Fruit fly (Drosophila melanogaster) whole organism, embryonic: ENCODE data around the gene CG44088.
A peak's percentile ranks its signal among the peaks of the same experiment; 100 is the strongest.

Experiments used
- ATbp ChIP-seq: fragments of 200-800 bp; sonication (Bioruptor generic); optimal IDR thresholded peaks from 2 replicates; lab custom pipeline; 2017; ENCODE audit warnings: missing biosample characterization, mild to moderate bottlenecking, missing genetic modification characterization, missing genetic modification reagents
- B-H1 ChIP-seq: fragments of 200-800 bp; sonication (Bioruptor generic); IDR thresholded peaks from 3 replicates; pipeline ENCODE4 v1.3.6; 2022; ENCODE audit warnings: missing biosample characterization, missing genetic modification characterization
- BEAF-32 ChIP-seq: fragments of 200-800 bp; sonication (Bioruptor generic); optimal IDR thresholded peaks from 3 replicates; lab custom pipeline; 2017; ENCODE audit warnings: missing biosample characterization, missing genetic modification characterization, mild to moderate bottlenecking, moderate library complexity, missing genetic modification reagents
- CG10654 ChIP-seq: fragments of 200-800 bp; sonication (Bioruptor generic); optimal IDR thresholded peaks from 2 replicates; lab custom pipeline; 2016; ENCODE audit warnings: missing biosample characterization, missing genetic modification characterization
- CG10979 ChIP-seq: fragments of 200-800 bp; sonication (Bioruptor generic); optimal IDR thresholded peaks from 2 replicates; lab custom pipeline; 2018; ENCODE audit warnings: missing biosample characterization, mild to moderate bottlenecking, missing genetic modification characterization, moderate library complexity
- CG11696 ChIP-seq: fragments of 200-800 bp; sonication (Bioruptor generic); IDR thresholded peaks from 2 replicates; pipeline ENCODE4 v1.3.6; 2022; ENCODE audit warnings: missing biosample characterization, missing genetic modification characterization
- CG12659 ChIP-seq: fragments of 200-800 bp; sonication (Bioruptor generic); optimal IDR thresholded peaks from 3 replicates; lab custom pipeline; 2017; ENCODE audit warnings: mild to moderate bottlenecking, missing biosample characterization, missing genetic modification reagents, missing genetic modification characterization
- CG12769 ChIP-seq: fragments of 200-800 bp; sonication (Bioruptor generic); optimal IDR thresholded peaks from 2 replicates; lab custom pipeline; 2019; ENCODE audit warnings: missing biosample characterization, mild to moderate bottlenecking, missing genetic modification characterization, moderate library complexity
- CG13123 ChIP-seq: fragments of 200-800 bp; sonication (Bioruptor generic); optimal IDR thresholded peaks from 2 replicates; lab custom pipeline; 2016; ENCODE audit warnings: missing biosample characterization, missing genetic modification characterization
- CG13287 ChIP-seq: fragments of 200-800 bp; sonication (Bioruptor generic); IDR thresholded peaks from 2 replicates; pipeline ENCODE4 v1.3.6; 2022; ENCODE audit warnings: missing biosample characterization, missing genetic modification characterization; ENCODE audit not compliant: partially characterized antibody
- CG14441 ChIP-seq: fragments of 200-800 bp; sonication (Bioruptor generic); IDR thresholded peaks from 2 replicates; pipeline ENCODE4 v1.3.6; 2022; ENCODE audit warnings: missing biosample characterization, missing genetic modification characterization
- CG30403 ChIP-seq: fragments of 200-800 bp; sonication (Bioruptor generic); optimal IDR thresholded peaks from 3 replicates; lab custom pipeline; 2016; ENCODE audit warnings: missing biosample characterization, missing genetic modification characterization
- CG31365 ChIP-seq: fragments of 200-800 bp; sonication (Bioruptor generic); optimal IDR thresholded peaks from 2 replicates; lab custom pipeline; 2018; ENCODE audit warnings: missing biosample characterization, mild to moderate bottlenecking, missing genetic modification characterization
- CG3281 ChIP-seq: fragments of 200-800 bp; sonication (Bioruptor generic); optimal IDR thresholded peaks from 3 replicates; lab custom pipeline; 2017; ENCODE audit warnings: missing biosample characterization, mild to moderate bottlenecking, missing genetic modification characterization
- CG4424 ChIP-seq: fragments of 200-800 bp; sonication (Bioruptor generic); optimal IDR thresholded peaks from 3 replicates; lab custom pipeline; 2016; ENCODE audit warnings: missing biosample characterization, missing genetic modification characterization
- CG5180 ChIP-seq: fragments of 200-800 bp; sonication (Bioruptor generic); optimal IDR thresholded peaks from 3 replicates; lab custom pipeline; 2017; ENCODE audit warnings: missing biosample characterization, missing genetic modification characterization, mild to moderate bottlenecking, moderate library complexity, missing genetic modification reagents
- CG5953 ChIP-seq: fragments of 200-800 bp; sonication (Bioruptor generic); IDR thresholded peaks from 2 replicates; pipeline ENCODE4 v1.3.6; 2022; ENCODE audit warnings: missing biosample characterization, missing genetic modification characterization
- CG6175 ChIP-seq: fragments of 200-800 bp; sonication (Bioruptor generic); IDR thresholded peaks from 3 replicates; pipeline ENCODE4 v1.3.6; 2022; ENCODE audit warnings: missing biosample characterization, missing genetic modification characterization
- CG8281 ChIP-seq: fragments of 200-800 bp; sonication (Bioruptor generic); optimal IDR thresholded peaks from 2 replicates; lab custom pipeline; 2018; ENCODE audit warnings: missing biosample characterization, mild to moderate bottlenecking, missing genetic modification characterization, moderate library complexity
- CG8478 ChIP-seq: fragments of >200 bp; optimal IDR thresholded peaks from 2 replicates; lab custom pipeline; 2018
- CG8944 ChIP-seq: fragments of 200-800 bp; sonication (Bioruptor generic); optimal IDR thresholded peaks from 3 replicates; lab custom pipeline; 2016; ENCODE audit warnings: missing biosample characterization, missing genetic modification characterization
- CkIIα-i1 ChIP-seq: fragments of 200-800 bp; sonication (Bioruptor generic); IDR thresholded peaks from 2 replicates; pipeline ENCODE4 v1.3.6; 2022; ENCODE audit warnings: missing biosample characterization, missing genetic modification characterization
- Deaf1 ChIP-seq: fragments of 200-800 bp; optimal IDR thresholded peaks from 3 replicates; lab custom pipeline; 2019; ENCODE audit warnings: missing biosample characterization, mild to moderate bottlenecking, missing genetic modification characterization, moderate library complexity
- ERR ChIP-seq: fragments of 200-800 bp; sonication (Bioruptor generic); optimal IDR thresholded peaks from 2 replicates; lab custom pipeline; 2016; ENCODE audit warnings: missing biosample characterization, missing genetic modification characterization
- Fer1 ChIP-seq: fragments of 200-800 bp; sonication (Bioruptor generic); optimal IDR thresholded peaks from 2 replicates; lab custom pipeline; 2017; ENCODE audit warnings: missing biosample characterization, mild to moderate bottlenecking, missing genetic modification characterization
- GATAe ChIP-seq: fragments of 200-800 bp; sonication (Bioruptor generic); conservative IDR thresholded peaks from 2 replicates; pipeline ENCODE4 v1.3.6; 2022; ENCODE audit warnings: missing biosample characterization, missing genetic modification characterization
- MBD-R2 ChIP-seq: fragments of 200-800 bp; sonication (Bioruptor generic); IDR thresholded peaks from 2 replicates; pipeline ENCODE4 v1.3.6; 2022; ENCODE audit warnings: missing biosample characterization, missing genetic modification characterization
- Side ChIP-seq: fragments of 200-800 bp; sonication (Bioruptor generic); optimal IDR thresholded peaks from 2 replicates; lab custom pipeline; 2016; ENCODE audit warnings: missing biosample characterization, missing genetic modification characterization
- TFAM ChIP-seq: fragments of 200-800 bp; sonication (Bioruptor generic); optimal IDR thresholded peaks from 2 replicates; lab custom pipeline; 2017; ENCODE audit warnings: missing biosample characterization, missing genetic modification characterization, inconsistent platforms
- Tbp ChIP-seq: fragments of >200 bp; optimal IDR thresholded peaks from 2 replicates; lab custom pipeline; 2018; ENCODE audit warnings: missing biosample characterization, missing genetic modification characterization
- ase ChIP-seq: fragments of 200-800 bp; sonication (Bioruptor generic); IDR thresholded peaks from 3 replicates; pipeline ENCODE4 v1.3.6; 2022; ENCODE audit warnings: missing biosample characterization, missing genetic modification characterization
- cad ChIP-seq: fragments of >200 bp; optimal IDR thresholded peaks from 2 replicates; lab custom pipeline; 2017; ENCODE audit warnings: missing biosample characterization, missing genetic modification characterization
- chif ChIP-seq, 2 experiments: fragments of 200-800 bp; sonication (Bioruptor generic); optimal IDR thresholded peaks; 3 replicates each; lab custom pipeline; 2016; ENCODE audit warnings: missing biosample characterization in 2 of 2, missing genetic modification characterization in 2 of 2
- crol ChIP-seq: fragments of 200-800 bp; sonication (Bioruptor generic); IDR thresholded peaks from 2 replicates; pipeline ENCODE4 v1.3.6; 2022; ENCODE audit warnings: missing biosample characterization, missing genetic modification characterization
- dan ChIP-seq: fragments of 200-800 bp; sonication (Bioruptor generic); IDR thresholded peaks from 2 replicates; pipeline ENCODE4 v1.3.6; 2022; ENCODE audit warnings: missing biosample characterization, missing genetic modification characterization
- dimm ChIP-seq: fragments of 200-800 bp; sonication (Bioruptor generic); IDR thresholded peaks from 2 replicates; pipeline ENCODE4 v1.3.6; 2022; ENCODE audit warnings: missing biosample characterization, missing genetic modification characterization
- dmrt99B ChIP-seq: fragments of 200-800 bp; sonication (Bioruptor generic); optimal IDR thresholded peaks from 2 replicates; lab custom pipeline; 2018; ENCODE audit warnings: missing biosample characterization, mild to moderate bottlenecking, missing genetic modification characterization, moderate library complexity
- dpn ChIP-seq, 2 experiments: fragments of 200-800 bp; sonication (Bioruptor generic); optimal IDR thresholded peaks; 3 replicates each; lab custom pipeline; 2016; ENCODE audit warnings: missing biosample characterization in 2 of 2, missing genetic modification characterization in 2 of 2
- hkb ChIP-seq, 2 experiments: fragments of 200-800 bp in 1 of 2; fragments of >200 bp in 1 of 2; sonication (Bioruptor generic) in 1 of 2; IDR thresholded peaks in 1 of 2; optimal IDR thresholded peaks in 1 of 2; 2 replicates each; pipeline versions ENCODE4 v1.3.6 to Lab custom; 2017 to 2022; ENCODE audit warnings: missing biosample characterization in 1 of 2, missing genetic modification characterization in 1 of 2
- insv ChIP-seq, 2 experiments: fragments of 200-800 bp; sonication (Bioruptor generic); optimal IDR thresholded peaks; 3 replicates each; lab custom pipeline; 2016 to 2018; ENCODE audit warnings: missing biosample characterization in 2 of 2, missing genetic modification characterization in 2 of 2
- knrl ChIP-seq: fragments of 200-800 bp; sonication (Bioruptor generic); IDR thresholded peaks from 3 replicates; pipeline ENCODE4 v1.3.6; 2022; ENCODE audit warnings: missing biosample characterization, missing genetic modification characterization; ENCODE audit not compliant: partially characterized antibody
- luna ChIP-seq: fragments of 200-800 bp; sonication (Bioruptor generic); optimal IDR thresholded peaks from 2 replicates; lab custom pipeline; 2016; ENCODE audit warnings: missing biosample characterization, missing genetic modification characterization
- nau ChIP-seq: fragments of 200-800 bp; sonication (Bioruptor generic); optimal IDR thresholded peaks from 3 replicates; lab custom pipeline; 2017; ENCODE audit warnings: missing biosample characterization, mild to moderate bottlenecking, missing genetic modification characterization, missing genetic modification reagents
- nerfin-2 ChIP-seq: fragments of 200-800 bp; sonication (Bioruptor generic); IDR thresholded peaks from 2 replicates; pipeline ENCODE4 v1.3.6; 2022; ENCODE audit warnings: missing biosample characterization, missing genetic modification characterization; ENCODE audit not compliant: partially characterized antibody
- pfk ChIP-seq: fragments of 200-800 bp; sonication (Bioruptor generic); optimal IDR thresholded peaks from 2 replicates; lab custom pipeline; 2018; ENCODE audit warnings: missing biosample characterization, mild to moderate bottlenecking, missing genetic modification characterization, moderate library complexity
- schlank ChIP-seq: fragments of 200-800 bp; sonication (Bioruptor generic); optimal IDR thresholded peaks from 2 replicates; lab custom pipeline; 2018; ENCODE audit warnings: missing biosample characterization, mild to moderate bottlenecking, missing genetic modification characterization
- stwl ChIP-seq: fragments of 200-800 bp; sonication (Bioruptor generic); optimal IDR thresholded peaks from 3 replicates; lab custom pipeline; 2018; ENCODE audit warnings: missing biosample characterization, mild to moderate bottlenecking, missing genetic modification characterization, moderate library complexity
- tll ChIP-seq, 2 experiments: fragments of 200-800 bp in 1 of 2; fragments of >200 bp in 1 of 2; sonication (Bioruptor generic) in 1 of 2; optimal IDR thresholded peaks; 2 replicates each; lab custom pipeline; 2017 to 2019; ENCODE audit warnings: missing biosample characterization in 2 of 2, missing genetic modification characterization in 2 of 2, mild to moderate bottlenecking in 1 of 2, moderate library complexity in 1 of 2

CG44088 gene

DNA sequence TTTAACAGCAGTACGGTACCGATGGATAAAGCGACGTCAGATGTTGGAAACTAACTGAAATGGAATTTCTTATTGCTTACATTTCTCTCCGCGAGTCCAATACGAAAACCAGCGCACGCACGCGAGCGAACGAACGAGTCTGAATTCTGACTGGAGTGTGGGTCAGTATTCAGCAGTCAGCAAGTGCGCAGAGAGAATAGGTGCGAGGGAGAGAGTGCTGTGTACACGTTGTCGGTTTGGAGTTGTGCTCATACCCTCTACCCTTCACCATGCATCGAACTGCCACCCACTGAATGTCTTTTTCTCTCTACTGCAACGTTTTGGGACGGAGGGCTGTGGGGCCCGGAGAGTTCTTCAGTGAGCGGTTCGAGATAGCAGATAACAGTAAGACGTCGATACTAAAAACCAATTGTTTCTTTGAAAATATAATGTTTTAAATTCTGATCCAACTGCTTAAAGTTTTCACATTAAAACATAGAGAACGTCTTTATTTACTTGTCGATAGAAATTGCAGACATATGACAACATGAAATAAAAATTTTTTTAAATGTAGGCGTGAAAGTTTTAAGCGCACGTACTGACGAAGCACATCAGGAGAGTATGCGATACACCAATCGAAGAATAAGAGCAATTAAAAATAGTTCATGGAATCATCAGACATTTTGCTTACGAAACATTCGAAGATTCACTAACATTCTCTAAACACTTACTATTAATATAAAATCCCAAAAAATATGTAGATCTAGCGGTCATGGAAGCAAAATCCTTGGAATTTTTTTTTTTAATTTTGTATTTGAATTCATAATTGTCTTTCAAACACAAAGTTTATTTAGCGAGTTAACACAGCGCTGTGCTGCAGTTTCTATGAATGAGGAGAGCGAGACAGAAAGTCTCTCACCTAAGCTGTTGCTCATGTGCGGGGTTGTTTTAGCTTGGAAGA lies 35.1 kb downstream of the CG44088 start:
- TF ChIP-seq CG8478 (lab: Kevin White, UChicago) (no peak), stwl (no peak), Tbp (no peak), Side (GFP tag; lab: Kevin White, UChicago) (peak; percentile 78), CG30403 (peak; percentile 94), BEAF-32 (no peak), ase (GFP tag; lab: Robert Waterston, UW) (no peak), CG8281 (tag; lab: Kevin White, UChicago) (peak; percentile 59), hkb (optimal IDR thresholded peaks at IDR 0.05; lab: Kevin White, UChicago) (no peak), hkb (GFP tag; IDR thresholded peaks at IDR 0.05; lab: Robert Waterston, UW) (no peak), CG31365 (tag; lab: Kevin White, UChicago) (no peak), dpn (GFP tag; optimal IDR thresholded peaks at IDR 0.05; lab: Kevin White, UChicago) (peak; percentile 82 to 87), CG4424 (peak; percentile 93), CG11696 (GFP tag; lab: Robert Waterston, UW) (no peak), CG13287 (GFP tag; lab: Robert Waterston, UW) (no peak), ATbp (GFP tag; lab: Kevin White, UChicago) (peak; percentile 80), CG12769 (tag; lab: Kevin White, UChicago) (peak; percentile 27), Fer1 (GFP tag; lab: Kevin White, UChicago) (peak; percentile 56), knrl (GFP tag; lab: Robert Waterston, UW) (no peak), CG10654 (peak; percentile 66), CkIIα-i1 (GFP tag; lab: Robert Waterston, UW) (no peak), CG8944 (GFP tag; lab: Kevin White, UChicago) (peak; percentile 84), pfk (GFP tag; lab: Kevin White, UChicago) (peak; percentile 0), CG13123 (peak; percentile 73), B-H1 (GFP tag; lab: Robert Waterston, UW) (no peak), CG6175 (GFP tag; lab: Robert Waterston, UW) (no peak), cad (GFP tag; lab: Kevin White, UChicago) (no peak), CG5953 (GFP tag; lab: Robert Waterston, UW) (no peak), GATAe (GFP tag; lab: Robert Waterston, UW) (no peak), chif (GFP tag; optimal IDR thresholded peaks at IDR 0.05; lab: Kevin White, UChicago) (peak; percentile 88 to 92), ERR (peak; percentile 41), insv (GFP tag; optimal IDR thresholded peaks at IDR 0.05; lab: Kevin White, UChicago) (peak in 1 of 2 experiments; percentile 93), crol (GFP tag; lab: Robert Waterston, UW) (no peak), dan (GFP tag; lab: Robert Waterston, UW) (no peak), nerfin-2 (no peak), tll (GFP tag; optimal IDR thresholded peaks at IDR 0.05; lab: Kevin White, UChicago) (no peak), nau (peak; percentile 65), schlank (tag; lab: Kevin White, UChicago) (peak; percentile 3), luna (GFP tag; lab: Kevin White, UChicago) (no peak), dimm (no peak), MBD-R2 (GFP tag; lab: Robert Waterston, UW) (no peak), CG14441 (GFP tag; lab: Robert Waterston, UW) (no peak), TFAM (GFP tag; lab: Kevin White, UChicago) (peak; percentile 32), CG5180 (peak; percentile 63), dmrt99B (peak; percentile 88), Deaf1 (peak; percentile 78), CG12659 (GFP tag; lab: Kevin White, UChicago) (peak; percentile 89), CG3281 (peak; percentile 83), CG10979 (peak; percentile 86)
